Fruit fly (Drosophila melanogaster): ENCODE data around the gene Snmp1.
A peak's percentile ranks its signal among the peaks of the same experiment; 100 is the strongest.

Gene Snmp1

DNA sequence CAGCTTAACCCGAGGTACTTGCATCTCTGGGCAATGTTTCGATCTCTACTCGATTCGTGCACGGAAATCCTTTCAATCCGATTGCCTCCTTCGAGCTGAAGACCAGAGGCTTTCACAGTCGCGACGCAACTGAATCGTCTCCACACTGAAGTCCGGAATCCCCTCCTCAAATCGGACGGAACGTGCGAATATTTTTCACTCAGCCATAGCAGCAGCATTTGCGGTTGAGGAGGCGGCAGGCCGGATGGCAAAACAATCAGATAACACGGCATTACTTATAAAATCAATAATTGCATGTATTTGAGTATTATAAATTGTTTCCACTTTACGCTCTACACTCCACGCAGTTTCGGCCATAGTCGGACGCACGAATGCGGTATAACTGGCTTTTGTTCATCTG lies at the start of gene Snmp1:
Gene Snmp1, minus strand, starts transcription at position 101 of the 400 bp plus-strand sequence.
- no peak for TF ChIP-seq woc (GFP tag; optimal IDR thresholded peaks at IDR 0.05)
- TF ChIP-seq Rel (GFP tag; optimal IDR thresholded peaks at IDR 0.05): no peak
- no peak for TF ChIP-seq Rel (tag; optimal IDR thresholded peaks at IDR 0.05)
- no peak for TF ChIP-seq h (GFP tag; optimal IDR thresholded peaks at IDR 0.05)
- TF ChIP-seq pan (optimal IDR thresholded peaks at IDR 0.05): no peak
- TF ChIP-seq Vsx2 (GFP tag; optimal IDR thresholded peaks at IDR 0.05; ENCODE audit: partially characterized antibody): no peak
- TF ChIP-seq Jra (GFP tag; optimal IDR thresholded peaks at IDR 0.05): no peak
- TF ChIP-seq lola (GFP tag; optimal IDR thresholded peaks at IDR 0.05): no peak
- no peak for TF ChIP-seq Myc (optimal IDR thresholded peaks at IDR 0.05)
- TF ChIP-seq dsf (GFP tag; optimal IDR thresholded peaks at IDR 0.05; ENCODE audit: borderline replicate concordance): no peak
- no peak for TF ChIP-seq OdsH (GFP tag; optimal IDR thresholded peaks at IDR 0.05)
- TF ChIP-seq fru (GFP tag; optimal IDR thresholded peaks at IDR 0.05): no peak
- no peak for TF ChIP-seq CG9705 (GFP tag; optimal IDR thresholded peaks at IDR 0.05)
- TF ChIP-seq foxo (GFP tag; optimal IDR thresholded peaks at IDR 0.05): no peak
- TF ChIP-seq HLH106 (tag; optimal IDR thresholded peaks at IDR 0.05): no peak
- TF ChIP-seq Hr78 (GFP tag; optimal IDR thresholded peaks at IDR 0.05): no peak
- TF ChIP-seq Sp1 (GFP tag; optimal IDR thresholded peaks at IDR 0.05): no peak
- TF ChIP-seq GATAd (GFP tag; optimal IDR thresholded peaks at IDR 0.05): no peak
- TF ChIP-seq dmrt93B (GFP tag; optimal IDR thresholded peaks at IDR 0.05): no peak
- no peak for TF ChIP-seq sv (GFP tag; optimal IDR thresholded peaks at IDR 0.05)
- TF ChIP-seq brk (GFP tag; optimal IDR thresholded peaks at IDR 0.05): no peak

DNA sequence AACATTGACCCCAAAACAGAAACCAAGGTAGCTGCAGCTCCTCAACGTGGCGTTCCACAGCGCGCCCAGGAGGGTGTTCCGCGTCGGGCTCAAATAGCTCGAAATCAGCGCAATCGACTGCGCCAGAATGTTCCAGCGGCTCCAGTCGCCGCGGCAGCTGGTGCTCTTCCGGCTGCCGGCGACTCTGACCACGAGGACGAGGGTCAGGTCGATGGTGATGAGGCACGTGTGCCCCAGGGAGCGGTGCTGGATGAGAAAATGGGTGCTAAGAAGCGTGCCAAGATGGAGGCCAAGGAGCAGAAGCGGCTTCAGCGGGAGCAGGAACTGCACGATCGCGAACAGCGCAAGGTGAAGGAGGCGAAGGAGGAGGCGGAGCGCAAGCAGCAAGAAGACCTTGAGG lies 47.3 kb upstream of the Snmp1 start:
- TF ChIP-seq psq (GFP tag; optimal IDR thresholded peaks at IDR 0.05) (no peak), CrebA (GFP tag; optimal IDR thresholded peaks at IDR 0.05; ENCODE audit: borderline replicate concordance) (no peak), Dfd (GFP tag; optimal IDR thresholded peaks at IDR 0.05) (no peak), Dif (GFP tag; optimal IDR thresholded peaks at IDR 0.05; ENCODE audit: partially characterized antibody) (no peak), dmrt93B (GFP tag; optimal IDR thresholded peaks at IDR 0.05) (no peak), Myc (optimal IDR thresholded peaks at IDR 0.05) (no peak), dsf (GFP tag; optimal IDR thresholded peaks at IDR 0.05; ENCODE audit: borderline replicate concordance) (no peak), dl (GFP tag; optimal IDR thresholded peaks at IDR 0.05; ENCODE audit: insufficient read depth in 1 of 2, partially characterized antibody in 2 of 2) (no peak), fru (GFP tag; optimal IDR thresholded peaks at IDR 0.05) (no peak)

DNA sequence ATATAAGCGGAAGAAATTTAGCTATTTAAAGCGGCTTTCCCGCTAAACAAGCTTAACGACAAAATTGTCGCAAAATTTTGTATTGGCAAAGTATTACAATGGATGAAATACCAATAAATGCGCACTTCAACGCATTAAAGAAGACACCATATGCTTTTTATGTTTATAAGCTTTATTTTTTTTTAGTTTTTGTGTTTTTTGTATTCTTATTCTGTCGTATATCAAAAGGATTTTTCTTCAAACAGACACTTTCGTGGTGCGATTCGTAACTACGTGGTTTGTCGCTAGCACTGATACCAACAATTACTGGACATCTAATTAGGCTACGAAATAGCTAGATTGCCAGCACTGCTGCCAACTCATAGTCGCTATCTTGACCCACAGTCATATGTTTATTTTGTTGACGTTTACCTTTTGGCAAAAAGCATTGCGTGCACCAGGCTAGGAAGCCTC lies 46.7 kb upstream of the Snmp1 start, which contains the start of gene Ddrgk1:
Gene Ddrgk1, plus strand, starts transcription at position 387 of the 453 bp plus-strand sequence.
- peak; percentile 96 for TF ChIP-seq Myc (optimal IDR thresholded peaks at IDR 0.05)
- TF ChIP-seq Jra (GFP tag; optimal IDR thresholded peaks at IDR 0.05): no peak
- TF ChIP-seq woc (GFP tag; optimal IDR thresholded peaks at IDR 0.05): peak; percentile 85
- TF ChIP-seq sv (GFP tag; optimal IDR thresholded peaks at IDR 0.05): peak; percentile 20

DNA sequence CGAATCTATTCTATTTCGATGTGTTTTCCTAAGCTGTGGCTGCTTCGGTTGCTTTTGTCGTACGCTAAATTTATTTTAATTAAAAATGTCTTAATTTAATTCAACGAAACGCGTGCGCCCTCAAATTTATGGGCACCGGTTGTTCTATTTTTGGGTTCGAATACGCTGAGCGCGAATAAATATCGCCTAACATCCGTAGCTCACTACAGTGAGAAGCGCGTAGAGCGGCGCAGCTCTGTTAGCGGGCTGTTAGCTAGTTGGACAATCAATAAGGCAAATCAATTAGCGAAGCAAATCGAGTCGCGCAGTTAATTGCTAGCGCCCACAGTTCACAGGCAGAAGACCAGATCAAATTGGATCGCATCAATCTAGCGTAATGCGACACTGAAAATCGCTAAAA lies 42.1 kb upstream of the Snmp1 start:
- TF ChIP-seq psq (GFP tag; optimal IDR thresholded peaks at IDR 0.05): no peak
- TF ChIP-seq N (GFP tag; optimal IDR thresholded peaks at IDR 0.05): no peak
- no peak for TF ChIP-seq Hr78 (GFP tag; optimal IDR thresholded peaks at IDR 0.05)
- no peak for TF ChIP-seq Abd-B (GFP tag; optimal IDR thresholded peaks at IDR 0.05)
- TF ChIP-seq Dfd (GFP tag; optimal IDR thresholded peaks at IDR 0.05): no peak
- no peak for TF ChIP-seq dmrt93B (GFP tag; optimal IDR thresholded peaks at IDR 0.05)
- TF ChIP-seq foxo (GFP tag; optimal IDR thresholded peaks at IDR 0.05): no peak
- TF ChIP-seq Jra (GFP tag; optimal IDR thresholded peaks at IDR 0.05): no peak
- no peak for TF ChIP-seq CG32264 (GFP tag; optimal IDR thresholded peaks at IDR 0.05)
- no peak for TF ChIP-seq jim (GFP tag; optimal IDR thresholded peaks at IDR 0.05)
- TF ChIP-seq Hnf4 (GFP tag; optimal IDR thresholded peaks at IDR 0.05): no peak
- no peak for TF ChIP-seq Myc (optimal IDR thresholded peaks at IDR 0.05)
- no peak for TF ChIP-seq Hr83 (GFP tag; optimal IDR thresholded peaks at IDR 0.05; ENCODE audit: poor library complexity, severe bottlenecking)
- no peak for TF ChIP-seq woc (GFP tag; optimal IDR thresholded peaks at IDR 0.05)
- no peak for TF ChIP-seq sv (GFP tag; optimal IDR thresholded peaks at IDR 0.05)
- no peak for TF ChIP-seq sage (GFP tag; optimal IDR thresholded peaks at IDR 0.05)
- TF ChIP-seq dsf (GFP tag; optimal IDR thresholded peaks at IDR 0.05; ENCODE audit: borderline replicate concordance): no peak
- no peak for TF ChIP-seq Mio (GFP tag; optimal IDR thresholded peaks at IDR 0.05)
